Worm (Caenorhabditis elegans) whole organism, L4 larva: ENCODE measurements around the gene F53C11.9.

Experiments used
- F10B5.3 ChIP-seq: sonication (generic microtip); optimal IDR thresholded peaks from 2 replicates; lab custom pipeline; 2016; ENCODE audit warnings: mild to moderate bottlenecking, missing genetic modification characterization, missing compliant biosample characterization
- T20F7.1 ChIP-seq: fragments of 200-800 bp; sonication (Bioruptor generic); optimal IDR thresholded peaks from 2 replicates; lab custom pipeline; 2018; ENCODE audit warnings: mild to moderate bottlenecking, missing genetic modification characterization, missing compliant biosample characterization
- T26A8.4 ChIP-seq: fragments of 200-800 bp; sonication (Bioruptor generic); IDR thresholded peaks from 2 replicates; pipeline ENCODE4 v1.3.6; 2022; ENCODE audit warnings: missing genetic modification characterization, missing compliant biosample characterization
- ZK337.2 ChIP-seq: fragments of 200-800 bp; sonication (Bioruptor generic); IDR thresholded peaks from 2 replicates; pipeline ENCODE4 v1.3.6; 2022; ENCODE audit warnings: missing genetic modification reagents, missing genetic modification characterization, missing compliant biosample characterization
- ZK546.5 ChIP-seq, 2 experiments: sonication (generic microtip); optimal IDR thresholded peaks; 2 replicates each; lab custom pipeline; 2017; ENCODE audit warnings: missing biosample characterization in 2 of 2, missing genetic modification characterization in 2 of 2
- aha-1 ChIP-seq: fragments of 150-350 bp; peaks from one replicate; lab custom pipeline; 2014; ENCODE audit warnings: missing biosample characterization, missing genetic modification characterization
- arid-1 ChIP-seq: fragments of 200-800 bp; sonication (Bioruptor generic); conservative IDR thresholded peaks from 2 replicates; pipeline ENCODE4 v1.3.6; 2022; ENCODE audit warnings: missing genetic modification reagents, missing genetic modification characterization, missing compliant biosample characterization
- ceh-20 ChIP-seq: fragments of 200-800 bp; sonication (Bioruptor generic); IDR thresholded peaks from 2 replicates; pipeline ENCODE4 v1.3.6; 2022; ENCODE audit warnings: missing genetic modification reagents, missing genetic modification characterization, missing compliant biosample characterization
- ceh-32 ChIP-seq: sonication (generic microtip); optimal IDR thresholded peaks from 2 replicates; lab custom pipeline; 2016; ENCODE audit warnings: mild to moderate bottlenecking, missing genetic modification characterization, missing compliant biosample characterization; ENCODE audit not compliant: poor library complexity
- ces-1 ChIP-seq: fragments of 150-350 bp; sonication (generic microtip); optimal IDR thresholded peaks from 4 replicates; lab custom pipeline; 2014; ENCODE audit warnings: missing biosample characterization, missing genetic modification reagents, missing genetic modification characterization
- cey-2 ChIP-seq: sonication (generic microtip); optimal IDR thresholded peaks from 3 replicates; lab custom pipeline; 2017; ENCODE audit warnings: missing genetic modification characterization, mild to moderate bottlenecking, missing compliant biosample characterization, antibody characterized with exemption, borderline replicate concordance; ENCODE audit not compliant: insufficient read depth
- daf-19 ChIP-seq: fragments of 200-800 bp; sonication (Bioruptor generic); conservative IDR thresholded peaks from 2 replicates; pipeline ENCODE4 v1.3.6; 2022; ENCODE audit warnings: missing genetic modification characterization, missing compliant biosample characterization
- daf-8 ChIP-seq: fragments of 200-800 bp; sonication (Bioruptor generic); IDR thresholded peaks from 2 replicates; pipeline ENCODE4 v1.3.6; 2022; ENCODE audit warnings: missing genetic modification characterization, missing compliant biosample characterization
- dmd-6 ChIP-seq: fragments of 200-800 bp; sonication (Bioruptor generic); IDR thresholded peaks from 2 replicates; pipeline ENCODE4 v1.3.6; 2022; ENCODE audit warnings: missing genetic modification reagents, missing genetic modification characterization, missing compliant biosample characterization
- dmd-8 ChIP-seq: fragments of 200-800 bp; sonication (Bioruptor generic); IDR thresholded peaks from 2 replicates; pipeline ENCODE4 v1.3.6; 2022; ENCODE audit warnings: missing genetic modification characterization, missing compliant biosample characterization
- duxl-1 ChIP-seq: sonication (generic microtip); optimal IDR thresholded peaks from 2 replicates; lab custom pipeline; 2016; ENCODE audit warnings: mild to moderate bottlenecking, missing genetic modification characterization, moderate library complexity, missing compliant biosample characterization; ENCODE audit not compliant: poor library complexity
- dve-1 ChIP-seq: sonication (generic microtip); optimal IDR thresholded peaks from 2 replicates; lab custom pipeline; 2017; ENCODE audit warnings: antibody characterized with exemption, mild to moderate bottlenecking, missing genetic modification characterization, missing compliant biosample characterization; ENCODE audit not compliant: insufficient read depth
- fos-1 ChIP-seq: fragments of 150-350 bp; optimal IDR thresholded peaks from 2 replicates; lab custom pipeline; 2014; ENCODE audit warnings: missing biosample characterization, missing genetic modification characterization
- hif-1 ChIP-seq, 2 experiments: sonication (generic microtip); optimal IDR thresholded peaks; 2 replicates each; lab custom pipeline; 2016 to 2017; ENCODE audit warnings: missing compliant biosample characterization in 2 of 2, missing genetic modification characterization in 2 of 2, missing genetic modification reagents in 2 of 2, missing genotype in 2 of 2, mild to moderate bottlenecking in 1 of 2
- hlh-30 ChIP-seq: sonication (generic microtip); optimal IDR thresholded peaks from 2 replicates; lab custom pipeline; 2017; ENCODE audit warnings: antibody characterized with exemption, mild to moderate bottlenecking, missing genetic modification characterization, missing compliant biosample characterization; ENCODE audit not compliant: insufficient read depth
- hmg-1.1 ChIP-seq: fragments of 200-800 bp; sonication (Bioruptor generic); IDR thresholded peaks from 2 replicates; pipeline ENCODE4 v1.3.6; 2022; ENCODE audit warnings: missing genetic modification reagents, missing genetic modification characterization, missing compliant biosample characterization
- jun-1 ChIP-seq: fragments of 150-350 bp; optimal IDR thresholded peaks from 2 replicates; lab custom pipeline; 2014; ENCODE audit warnings: missing biosample characterization, missing genetic modification reagents, missing genetic modification characterization
- lin-29 ChIP-seq: fragments of 200-800 bp; sonication (Bioruptor generic); IDR thresholded peaks from 2 replicates; pipeline ENCODE4 v1.3.6; 2022; ENCODE audit warnings: missing genetic modification reagents, missing genetic modification characterization, missing compliant biosample characterization
- madf-9 ChIP-seq: fragments of 200-800 bp; sonication (Bioruptor generic); conservative IDR thresholded peaks from 2 replicates; pipeline ENCODE4 v1.3.6; 2022; ENCODE audit warnings: missing genetic modification reagents, missing genetic modification characterization, missing compliant biosample characterization
- mes-2 ChIP-seq: sonication (generic microtip); optimal IDR thresholded peaks from 2 replicates; lab custom pipeline; 2016; ENCODE audit warnings: missing genotype, mild to moderate bottlenecking, missing genetic modification characterization, missing compliant biosample characterization; ENCODE audit not compliant: poor library complexity, severe bottlenecking
- mxl-3 ChIP-seq: fragments of 200-800 bp; sonication (Bioruptor generic); optimal IDR thresholded peaks from 2 replicates; lab custom pipeline; 2018; ENCODE audit warnings: mild to moderate bottlenecking, missing genetic modification characterization, missing compliant biosample characterization
- nhr-10 ChIP-seq: fragments of 150-350 bp; optimal IDR thresholded peaks from 2 replicates; lab custom pipeline; 2014; ENCODE audit warnings: missing biosample characterization, missing genetic modification characterization
- nhr-102 ChIP-seq: sonication (generic microtip); optimal IDR thresholded peaks from 2 replicates; lab custom pipeline; 2016; ENCODE audit warnings: mild to moderate bottlenecking, missing genetic modification characterization, moderate library complexity, missing compliant biosample characterization
- nhr-111 ChIP-seq: fragments of 200-800 bp; sonication (Bioruptor generic); optimal IDR thresholded peaks from 2 replicates; lab custom pipeline; 2018; ENCODE audit warnings: mild to moderate bottlenecking, missing genetic modification characterization, missing compliant biosample characterization
- nhr-28 ChIP-seq: fragments of 150-350 bp; optimal IDR thresholded peaks from 2 replicates; lab custom pipeline; 2014; ENCODE audit warnings: missing biosample characterization, missing genetic modification characterization
- nhr-48 ChIP-seq: sonication (generic microtip); optimal IDR thresholded peaks from 2 replicates; lab custom pipeline; 2016; ENCODE audit warnings: mild to moderate bottlenecking, missing genetic modification characterization, missing compliant biosample characterization
- php-3 ChIP-seq: fragments of 200-800 bp; sonication (Bioruptor generic); IDR thresholded peaks from 2 replicates; pipeline ENCODE4 v1.3.6; 2022; ENCODE audit warnings: missing genetic modification reagents, missing genetic modification characterization, missing compliant biosample characterization
- rbr-2 ChIP-seq: sonication (generic microtip); optimal IDR thresholded peaks from 2 replicates; lab custom pipeline; 2016; ENCODE audit warnings: missing genotype, missing genetic modification characterization, missing compliant biosample characterization
- saeg-2 ChIP-seq: fragments of 200-800 bp; sonication (Bioruptor generic); IDR thresholded peaks from 2 replicates; pipeline ENCODE4 v1.3.6; 2022; ENCODE audit warnings: missing genetic modification reagents, missing genetic modification characterization, missing compliant biosample characterization
- set-16 ChIP-seq: fragments of 200-800 bp; sonication (Bioruptor generic); IDR thresholded peaks from 2 replicates; pipeline ENCODE4 v1.3.6; 2022; ENCODE audit warnings: missing genetic modification reagents, missing genetic modification characterization, missing compliant biosample characterization
- snpc-1.2 ChIP-seq: fragments of 200-800 bp; sonication (Bioruptor generic); IDR thresholded peaks from 2 replicates; pipeline ENCODE4 v1.3.6; 2022; ENCODE audit warnings: missing genetic modification reagents, missing genetic modification characterization, missing compliant biosample characterization
- spr-1 ChIP-seq: sonication (generic microtip); optimal IDR thresholded peaks from 2 replicates; lab custom pipeline; 2016; ENCODE audit warnings: mild to moderate bottlenecking, missing genetic modification characterization, missing compliant biosample characterization
- spr-3 ChIP-seq: fragments of 200-800 bp; sonication (Bioruptor generic); optimal IDR thresholded peaks from 2 replicates; lab custom pipeline; 2018; ENCODE audit warnings: mild to moderate bottlenecking, missing genetic modification characterization, missing compliant biosample characterization
- unc-130 ChIP-seq: sonication (generic microtip); optimal IDR thresholded peaks from 2 replicates; lab custom pipeline; 2016; ENCODE audit warnings: missing genetic modification reagents, missing genetic modification characterization, missing compliant biosample characterization
- unc-39 ChIP-seq: sonication (generic microtip); optimal IDR thresholded peaks from 2 replicates; lab custom pipeline; 2017; ENCODE audit warnings: missing biosample characterization, missing genetic modification characterization
- zfp-2 ChIP-seq: sonication (generic microtip); optimal IDR thresholded peaks from 2 replicates; lab custom pipeline; 2016; ENCODE audit warnings: mild to moderate bottlenecking, missing genetic modification characterization, missing compliant biosample characterization

The F53C11.9 gene

ce11 chrV:13808462-13808867, 30.6 kb downstream of the F53C11.9 start (continued):
- TF ChIP-seq jun-1 (tag; lab: Kevin White, UChicago): no peak
- TF ChIP-seq daf-19 (GFP tag; lab: Robert Waterston, UW): no peak
- TF ChIP-seq, all 104 proteins: peak for 31

- peak; percentile 47 for TF ChIP-seq ces-1 (GFP tag; lab: Kevin White, UChicago)
- TF ChIP-seq rbr-2 (tag; lab: Kevin White, UChicago): no peak
- TF ChIP-seq, all 104 proteins: peak for 1
Measured at ce11 chrV:13812330-13812729, 34.5 kb downstream of the F53C11.9 start.

- TF ChIP-seq ceh-32 (tag; lab: Kevin White, UChicago) (no peak), zfp-2 (no peak), unc-130 (GFP tag; lab: Kevin White, UChicago) (no peak), lin-29 (no peak), set-16 (GFP tag; lab: Robert Waterston, UW) (no peak), cey-2 (tag; lab: Kevin White, UChicago) (no peak), dve-1 (no peak), unc-39 (tag; lab: Kevin White, UChicago) (no peak), fos-1 (tag; lab: Kevin White, UChicago) (no peak), madf-9 (GFP tag; lab: Robert Waterston, UW) (no peak), nhr-10 (tag; lab: Kevin White, UChicago) (no peak), daf-8 (no peak), duxl-1 (no peak), php-3 (no peak), nhr-28 (no peak)
Measured at ce11 chrV:13812931-13813330, 35.1 kb downstream of the F53C11.9 start, which contains the start of gene ceh-24. ceh-24 (plus strand) TSS chrV:13813231.

ce11 chrV:13816877-13817276, 39.1 kb downstream of the F53C11.9 start, which contains the start of gene F55B12.2:
F55B12.2 (minus strand) TSS chrV:13816977.
- TF ChIP-seq aha-1 (tag; lab: Kevin White, UChicago): peak; percentile 9
- TF ChIP-seq nhr-111 (GFP tag; lab: Kevin White, UChicago): no peak
- TF ChIP-seq, all 104 proteins: peak for 1

- TF ChIP-seq hmg-1.1 (GFP tag; lab: Robert Waterston, UW): 0 out of 2 replicates have a peak, but pooled peaks have one; percentile 59
- no peak for TF ChIP-seq spr-3 (GFP tag; lab: Kevin White, UChicago)
- TF ChIP-seq ZK546.5 (tag; optimal IDR thresholded peaks at IDR 0.05; lab: Kevin White, UChicago): no peak
- no peak for TF ChIP-seq set-16 (GFP tag; lab: Robert Waterston, UW)
- TF ChIP-seq F10B5.3 (tag; lab: Kevin White, UChicago): peak; percentile 23
- peak; percentile 71 for TF ChIP-seq php-3
- peak; percentile 74 for TF ChIP-seq rbr-2 (tag; lab: Kevin White, UChicago)
- peak; percentile 52 for TF ChIP-seq nhr-28
- TF ChIP-seq duxl-1: peak; percentile 66
- TF ChIP-seq aha-1 (tag; lab: Kevin White, UChicago): peak; percentile 98
- TF ChIP-seq arid-1: 0 out of 2 replicates have a peak, but pooled peaks have one; percentile 33
- TF ChIP-seq mes-2 (tag; lab: Kevin White, UChicago): peak; percentile 84
- TF ChIP-seq dmd-8 (GFP tag; lab: Robert Waterston, UW): no peak
- TF ChIP-seq hlh-30 (tag; lab: Kevin White, UChicago): peak; percentile 66
- TF ChIP-seq dmd-6: peak; percentile 70
- TF ChIP-seq snpc-1.2: no peak
- no peak for TF ChIP-seq saeg-2 (GFP tag; lab: Robert Waterston, UW)
- no peak for TF ChIP-seq spr-1 (tag; lab: Kevin White, UChicago)
- TF ChIP-seq mxl-3 (GFP tag; lab: Kevin White, UChicago): peak; percentile 57
- TF ChIP-seq nhr-48 (tag; lab: Kevin White, UChicago): peak; percentile 36
- TF ChIP-seq T26A8.4 (GFP tag; lab: Robert Waterston, UW): no peak
- no peak for TF ChIP-seq ZK337.2 (GFP tag; lab: Robert Waterston, UW)
- peak; percentile 67 for TF ChIP-seq T20F7.1
- TF ChIP-seq hif-1 (tag; optimal IDR thresholded peaks at IDR 0.05; lab: Kevin White, UChicago): peak in 1 of 2 experiments; percentile 65
- no peak for TF ChIP-seq ces-1 (GFP tag; lab: Kevin White, UChicago)
- no peak for TF ChIP-seq ceh-20
- TF ChIP-seq nhr-102 (tag; lab: Kevin White, UChicago): no peak
Measured at ce11 chrV:13818824-13819408, 41.1 kb downstream of the F53C11.9 start, which contains the start of gene sel-10. sel-10 (plus strand) TSS chrV:13819361.
